Worm (Caenorhabditis elegans) whole organism, L4 larva: ENCODE measurements around the gene T02B11.3.

Experiments used
- lin-15B ChIP-seq: fragments of 150-350 bp; sonication (generic microtip); optimal IDR thresholded peaks from 3 replicates; lab custom pipeline; 2014; ENCODE audit warnings: missing biosample characterization, missing genetic modification characterization
- ztf-11 ChIP-seq: fragments of 150-350 bp; optimal IDR thresholded peaks from 2 replicates; lab custom pipeline; 2014; ENCODE audit warnings: missing biosample characterization, missing genetic modification characterization

DNA sequence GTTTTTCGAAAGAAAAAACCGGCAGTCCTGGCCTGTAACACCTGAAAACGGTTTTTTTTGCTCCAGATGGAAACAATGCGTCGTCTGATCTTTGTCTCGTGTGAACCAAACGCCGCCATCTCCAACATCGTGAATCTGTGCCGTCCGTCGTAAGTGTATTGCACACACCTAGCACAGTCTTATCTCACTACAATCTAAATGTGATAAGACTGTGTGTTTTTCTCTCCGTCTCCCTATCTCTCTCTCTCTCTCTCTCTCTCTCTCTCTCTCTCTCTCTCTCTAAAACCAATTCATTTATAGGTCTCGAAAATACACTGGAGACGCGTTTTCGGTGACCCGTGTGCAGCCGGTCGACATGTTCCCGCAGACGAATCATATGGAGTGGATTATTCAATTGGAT lies 44.0 kb upstream of the T02B11.3 start:
- TF ChIP-seq ztf-11 (no peak), lin-15B (tag; lab: Kevin White, UChicago) (no peak)
